Worm (Caenorhabditis elegans): Measurements from ENCODE around the gene npa-1.

ce11 chrV:7085518-7086104, 10.0 kb downstream of the npa-1 start, which contains the start of gene VC5.2:
- no peak for TF ChIP-seq ama-1 (optimal IDR thresholded peaks at IDR 0.05)
- TF ChIP-seq ceh-45 (GFP tag; IDR thresholded peaks at IDR 0.05): no peak
- no peak for TF ChIP-seq ets-4 (tag; optimal IDR thresholded peaks at IDR 0.05)
